Worm (Caenorhabditis elegans): ENCODE data around the gene spp-13.

DNA sequence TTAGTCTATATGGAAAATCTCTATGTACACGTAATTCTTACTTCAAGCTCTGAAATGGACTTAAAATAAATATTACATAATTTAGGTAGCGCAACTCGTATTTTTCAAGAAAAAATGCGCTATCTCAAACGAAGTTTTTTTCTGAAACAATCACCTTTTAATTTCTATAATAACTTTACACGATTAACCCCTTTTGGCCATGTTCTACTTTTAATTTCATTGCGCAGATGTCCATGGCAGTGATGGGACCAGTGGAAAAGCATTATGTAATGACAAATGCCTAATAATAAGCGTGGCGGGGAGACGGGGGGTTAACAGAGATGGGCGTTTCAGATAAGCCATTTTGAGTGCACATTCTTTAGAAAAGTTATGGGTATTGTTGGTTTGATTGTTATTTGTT, 26.8 kb downstream of the spp-13 start:
- TF ChIP-seq B0261.1 (tag; optimal IDR thresholded peaks at IDR 0.05): no peak
- TF ChIP-seq lsl-1 (GFP tag; optimal IDR thresholded peaks at IDR 0.05): no peak
- no peak for TF ChIP-seq F37B4.10 (GFP tag; IDR thresholded peaks at IDR 0.05)
- no peak for TF ChIP-seq B0336.3 (GFP tag; IDR thresholded peaks at IDR 0.05)
- no peak for TF ChIP-seq fkh-3 (tag; optimal IDR thresholded peaks at IDR 0.05)
